Fruit fly (Drosophila melanogaster) whole organism, prepupa: ENCODE measurements around the gene CG1503.

Source experiments
- Blimp-1 ChIP-seq: fragments of 200-800 bp; sonication (Bioruptor generic); optimal IDR thresholded peaks from 3 replicates; lab custom pipeline; 2017; ENCODE audit warnings: missing biosample characterization, missing genetic modification characterization, mild to moderate bottlenecking, moderate library complexity, missing genetic modification reagents
- CG10631 ChIP-seq: fragments of 200-800 bp; sonication (Bioruptor generic); optimal IDR thresholded peaks from 2 replicates; lab custom pipeline; 2016; ENCODE audit warnings: missing biosample characterization, missing genetic modification characterization
- CG10669 ChIP-seq: fragments of 200-800 bp; sonication (Bioruptor generic); optimal IDR thresholded peaks from 3 replicates; lab custom pipeline; 2018; ENCODE audit warnings: missing biosample characterization, mild to moderate bottlenecking, missing genetic modification characterization, moderate library complexity
- CG11902 ChIP-seq: fragments of 200-800 bp; sonication (Bioruptor generic); optimal IDR thresholded peaks from 3 replicates; lab custom pipeline; 2016; ENCODE audit warnings: missing biosample characterization, missing genetic modification characterization
- CG1621 ChIP-seq: fragments of 200-800 bp; sonication (Bioruptor generic); optimal IDR thresholded peaks from 3 replicates; lab custom pipeline; 2018; ENCODE audit warnings: missing biosample characterization, mild to moderate bottlenecking, missing genetic modification characterization
- CG31627 ChIP-seq: fragments of 200-800 bp; sonication (Bioruptor generic); optimal IDR thresholded peaks from 3 replicates; lab custom pipeline; 2016; ENCODE audit warnings: missing biosample characterization, missing genetic modification characterization
- CG32006 ChIP-seq: fragments of 200-800 bp; sonication (Bioruptor generic); optimal IDR thresholded peaks from 3 replicates; lab custom pipeline; 2017; ENCODE audit warnings: missing biosample characterization, mild to moderate bottlenecking, missing genetic modification characterization
- CG34406 ChIP-seq: fragments of 200-800 bp; sonication (Bioruptor generic); optimal IDR thresholded peaks from 3 replicates; lab custom pipeline; 2016; ENCODE audit warnings: missing biosample characterization, missing genetic modification characterization
- CG3919 ChIP-seq: fragments of 200-800 bp; sonication (Bioruptor generic); optimal IDR thresholded peaks from 3 replicates; lab custom pipeline; 2016; ENCODE audit warnings: missing biosample characterization, missing genetic modification characterization
- CG4318 ChIP-seq: fragments of 200-800 bp; sonication (Bioruptor generic); optimal IDR thresholded peaks from 3 replicates; lab custom pipeline; 2017; ENCODE audit warnings: missing biosample characterization, mild to moderate bottlenecking, missing genetic modification characterization
- CG6854 ChIP-seq: fragments of 200-800 bp; sonication (Bioruptor generic); optimal IDR thresholded peaks from 2 replicates; lab custom pipeline; 2017; ENCODE audit warnings: missing biosample characterization, mild to moderate bottlenecking, missing genetic modification characterization
- CG8119 ChIP-seq: fragments of 200-800 bp; sonication (Bioruptor generic); IDR thresholded peaks from 3 replicates; pipeline ENCODE4 v1.3.6; 2022; ENCODE audit warnings: missing biosample characterization, missing genetic modification characterization
- CG8632 ChIP-seq: fragments of 200-800 bp; sonication (Bioruptor generic); optimal IDR thresholded peaks from 3 replicates; lab custom pipeline; 2016; ENCODE audit warnings: missing biosample characterization, missing genetic modification characterization
- Eip75B ChIP-seq: fragments of 200-800 bp; sonication (Bioruptor generic); optimal IDR thresholded peaks from 3 replicates; lab custom pipeline; 2016; ENCODE audit warnings: missing biosample characterization, missing genetic modification characterization
- Eip78C ChIP-seq: fragments of 200-800 bp; sonication (Bioruptor generic); peaks from one replicate; lab custom pipeline; 2016; ENCODE audit warnings: missing biosample characterization, missing genetic modification characterization
- Eip93F ChIP-seq: fragments of 200-800 bp; sonication (Bioruptor generic); optimal IDR thresholded peaks from 2 replicates; lab custom pipeline; 2016; ENCODE audit warnings: missing biosample characterization, mild to moderate bottlenecking, missing genetic modification characterization
- Hr39 ChIP-seq: fragments of 200-800 bp; sonication (Bioruptor generic); optimal IDR thresholded peaks from 2 replicates; lab custom pipeline; 2016; ENCODE audit warnings: missing biosample characterization, missing genetic modification characterization
- Lpt ChIP-seq: fragments of 200-800 bp; sonication (Bioruptor generic); optimal IDR thresholded peaks from 3 replicates; lab custom pipeline; 2016; ENCODE audit warnings: missing biosample characterization, missing genetic modification characterization
- Met ChIP-seq: fragments of 200-800 bp; sonication (Bioruptor generic); optimal IDR thresholded peaks from 3 replicates; lab custom pipeline; 2016; ENCODE audit warnings: missing biosample characterization, missing genetic modification characterization
- OdsH ChIP-seq: fragments of 200-800 bp; sonication (Bioruptor generic); optimal IDR thresholded peaks from 3 replicates; lab custom pipeline; 2016; ENCODE audit warnings: missing biosample characterization, missing genetic modification characterization
- Smox ChIP-seq: fragments of 200-800 bp; sonication (Bioruptor generic); optimal IDR thresholded peaks from 3 replicates; lab custom pipeline; 2016; ENCODE audit warnings: missing biosample characterization, missing genetic modification characterization
- Sox102F ChIP-seq: fragments of 200-800 bp; sonication (Bioruptor generic); optimal IDR thresholded peaks from 2 replicates; lab custom pipeline; 2016; ENCODE audit warnings: missing biosample characterization, mild to moderate bottlenecking, missing genetic modification characterization
- Sox14 ChIP-seq: fragments of 200-800 bp; sonication (Bioruptor generic); optimal IDR thresholded peaks from 3 replicates; lab custom pipeline; 2016; ENCODE audit warnings: missing biosample characterization, missing genetic modification characterization
- Sox15 ChIP-seq: fragments of 200-800 bp; sonication (Bioruptor generic); optimal IDR thresholded peaks from 3 replicates; lab custom pipeline; 2016; ENCODE audit warnings: missing biosample characterization, missing genetic modification characterization
- achi ChIP-seq: fragments of 200-800 bp; sonication (Bioruptor generic); optimal IDR thresholded peaks from 3 replicates; lab custom pipeline; 2016; ENCODE audit warnings: missing biosample characterization, missing genetic modification characterization
- acj6 ChIP-seq: fragments of 200-800 bp; sonication (Bioruptor generic); optimal IDR thresholded peaks from 3 replicates; lab custom pipeline; 2016; ENCODE audit warnings: missing biosample characterization, missing genetic modification characterization
- cyc ChIP-seq: fragments of 200-800 bp; sonication (Bioruptor generic); optimal IDR thresholded peaks from 3 replicates; lab custom pipeline; 2016; ENCODE audit warnings: missing biosample characterization, missing genetic modification characterization
- dac ChIP-seq: fragments of 200-800 bp; sonication (Bioruptor generic); optimal IDR thresholded peaks from 2 replicates; lab custom pipeline; 2017; ENCODE audit warnings: missing biosample characterization, mild to moderate bottlenecking, missing genetic modification characterization
- dsx ChIP-seq: fragments of 200-800 bp; optimal IDR thresholded peaks from 3 replicates; lab custom pipeline; 2019; ENCODE audit warnings: missing biosample characterization, mild to moderate bottlenecking, missing genetic modification characterization, moderate library complexity; ENCODE audit not compliant: poor library complexity, severe bottlenecking
- eg ChIP-seq: fragments of 200-800 bp; sonication (Bioruptor generic); IDR thresholded peaks from 3 replicates; pipeline ENCODE4 v1.3.6; 2022; ENCODE audit warnings: missing biosample characterization, missing genetic modification characterization
- esn ChIP-seq: fragments of 200-800 bp; sonication (Bioruptor generic); optimal IDR thresholded peaks from 2 replicates; lab custom pipeline; 2016; ENCODE audit warnings: missing biosample characterization, mild to moderate bottlenecking, missing genetic modification characterization, moderate library complexity
- fd59A ChIP-seq: fragments of 200-800 bp; sonication (Bioruptor generic); optimal IDR thresholded peaks from 2 replicates; lab custom pipeline; 2017; ENCODE audit warnings: missing biosample characterization, mild to moderate bottlenecking, missing genetic modification characterization, missing genetic modification reagents
- fd85E ChIP-seq: fragments of 200-800 bp; sonication (Bioruptor generic); optimal IDR thresholded peaks from 3 replicates; lab custom pipeline; 2016; ENCODE audit warnings: missing biosample characterization, missing genetic modification characterization
- fkh ChIP-seq: fragments of 200-800 bp; sonication (Bioruptor generic); optimal IDR thresholded peaks from 3 replicates; lab custom pipeline; 2017; ENCODE audit warnings: missing biosample characterization, mild to moderate bottlenecking, missing genetic modification characterization, moderate library complexity
- lz ChIP-seq: fragments of 200-800 bp; sonication (Bioruptor generic); optimal IDR thresholded peaks from 3 replicates; lab custom pipeline; 2016; ENCODE audit warnings: missing biosample characterization, missing genetic modification characterization
- svp ChIP-seq: fragments of 200-800 bp; sonication (Bioruptor generic); peaks from one replicate; lab custom pipeline; 2016; ENCODE audit warnings: missing biosample characterization, missing genetic modification characterization
- topi ChIP-seq: fragments of 200-800 bp; sonication (Bioruptor generic); optimal IDR thresholded peaks from 3 replicates; lab custom pipeline; 2016; ENCODE audit warnings: missing biosample characterization, missing genetic modification characterization

The CG1503 gene

DNA sequence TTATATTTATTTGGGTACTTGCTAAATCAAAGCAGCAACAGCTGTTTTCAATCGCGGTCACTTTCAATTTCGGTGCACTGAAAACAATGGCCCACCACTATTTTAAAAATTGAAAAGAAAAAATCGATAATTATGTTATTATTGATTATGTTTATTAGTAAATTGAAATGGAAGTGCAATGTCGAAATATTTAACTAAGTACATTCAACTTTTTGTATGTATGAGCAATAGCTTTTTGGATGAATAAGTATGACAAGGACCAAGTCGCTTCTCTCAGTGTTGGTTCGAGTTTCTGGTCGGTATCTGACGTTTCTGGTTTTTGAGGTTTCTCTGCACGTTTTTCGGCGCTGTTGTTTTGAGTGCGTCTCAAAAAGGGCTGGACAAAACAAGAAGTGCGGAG, 18.0 kb upstream of the CG1503 start (continued):
- TF ChIP-seq Sox102F (GFP tag; lab: Kevin White, UChicago) (peak; percentile 86), CG4318 (GFP tag; lab: Kevin White, UChicago) (peak; percentile 35), Blimp-1 (GFP tag; lab: Kevin White, UChicago) (peak; percentile 95), esn (GFP tag; lab: Kevin White, UChicago) (peak; percentile 91), fd59A (GFP tag; lab: Kevin White, UChicago) (peak; percentile 64), Lpt (GFP tag; lab: Kevin White, UChicago) (peak; percentile 52), Smox (GFP tag; lab: Kevin White, UChicago) (peak; percentile 86), CG8119 (GFP tag; lab: Robert Waterston, UW) (peak; percentile 74)

DNA sequence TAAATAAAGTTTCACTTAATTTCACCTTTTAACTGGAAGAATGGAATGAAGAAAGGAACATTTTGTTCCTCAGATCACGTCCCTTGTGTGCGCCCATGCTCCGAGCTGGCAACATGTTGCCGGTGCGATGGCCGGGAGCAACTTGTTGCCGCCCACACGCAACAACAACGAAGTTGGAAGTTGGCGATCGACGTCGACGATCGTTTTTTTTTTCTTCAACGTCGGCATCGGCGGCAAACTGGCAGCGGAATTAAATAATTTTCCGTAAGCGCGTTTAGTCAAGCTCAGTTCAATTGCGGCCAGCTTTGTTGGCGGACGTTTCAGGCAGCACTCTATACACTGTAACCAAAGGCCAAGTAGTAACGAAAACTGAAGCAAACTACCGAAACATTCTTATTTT, 17.3 kb upstream of the CG1503 start, which contains the start of gene ldd:
ldd (plus strand) TSS at position 136 of the 400 bp plus-strand sequence.
- peak; percentile 77 for TF ChIP-seq CG1621 (tag; lab: Kevin White, UChicago)
- TF ChIP-seq fd85E (GFP tag; lab: Kevin White, UChicago): no peak
- no peak for TF ChIP-seq achi
- 0 out of 3 replicates have a peak, but pooled peaks have one; percentile 19 for TF ChIP-seq eg (GFP tag; lab: Robert Waterston, UW)

DNA sequence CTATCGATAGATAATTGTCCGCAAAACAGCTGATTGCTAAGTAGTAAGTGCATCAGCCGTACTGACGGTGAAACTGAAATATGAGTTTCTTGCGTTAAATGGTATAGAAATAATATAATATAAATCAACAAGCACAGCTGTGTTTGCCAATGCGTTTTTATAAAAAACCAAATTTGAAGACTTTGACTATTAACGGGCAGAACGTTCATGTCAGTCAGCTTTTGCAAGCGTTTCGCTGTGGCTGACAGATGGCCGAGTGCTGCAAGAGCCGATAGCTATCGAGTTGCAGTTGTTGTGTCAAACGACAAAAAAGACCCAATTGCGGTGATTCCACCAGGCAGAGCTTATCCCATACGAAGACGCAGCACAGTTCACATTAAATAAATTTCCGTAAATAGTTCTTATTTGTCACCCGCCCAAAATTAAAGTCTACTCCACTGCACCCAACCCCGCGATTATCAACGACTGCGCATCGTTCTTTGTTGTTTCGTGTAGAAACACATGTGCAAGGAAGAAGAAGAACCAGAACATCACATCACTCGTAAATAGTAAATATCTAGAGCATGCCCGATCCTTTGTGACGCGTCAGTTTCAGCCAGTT, 10.8 kb upstream of the CG1503 start, which contains the start of the genes unc and CG15445:
unc (minus strand) TSS at position 51 of the 601 bp plus-strand sequence.
CG15445 (plus strand) TSS at position 296 of the 601 bp plus-strand sequence.
- TF ChIP-seq CG10631: no peak
- TF ChIP-seq dac (GFP tag; lab: Kevin White, UChicago): no peak
- TF ChIP-seq Sox14: peak; percentile 92
- no peak for TF ChIP-seq fkh (GFP tag; lab: Kevin White, UChicago)
- no peak for TF ChIP-seq Eip93F
- peak; percentile 46 for TF ChIP-seq Eip78C (GFP tag; lab: Kevin White, UChicago)
- TF ChIP-seq Eip75B (GFP tag; lab: Kevin White, UChicago): peak; percentile 12
- TF ChIP-seq cyc (GFP tag; lab: Kevin White, UChicago): peak; percentile 11
- TF ChIP-seq esn (GFP tag; lab: Kevin White, UChicago): peak; percentile 17
- TF ChIP-seq Hr39: peak; percentile 17
- peak; percentile 33 for TF ChIP-seq svp
- no peak for TF ChIP-seq CG6854 (GFP tag; lab: Kevin White, UChicago)
- peak; percentile 10 for TF ChIP-seq CG11902 (GFP tag; lab: Kevin White, UChicago)
- TF ChIP-seq CG31627 (GFP tag; lab: Kevin White, UChicago): peak; percentile 32
- no peak for TF ChIP-seq CG32006
- TF ChIP-seq CG8632: no peak
- TF ChIP-seq topi (GFP tag; lab: Kevin White, UChicago): peak; percentile 28
- TF ChIP-seq lz (GFP tag; lab: Kevin White, UChicago): peak; percentile 11
- peak; percentile 85 for TF ChIP-seq achi
- no peak for TF ChIP-seq OdsH (GFP tag; lab: Kevin White, UChicago)
- TF ChIP-seq Met (GFP tag; lab: Kevin White, UChicago): no peak

DNA sequence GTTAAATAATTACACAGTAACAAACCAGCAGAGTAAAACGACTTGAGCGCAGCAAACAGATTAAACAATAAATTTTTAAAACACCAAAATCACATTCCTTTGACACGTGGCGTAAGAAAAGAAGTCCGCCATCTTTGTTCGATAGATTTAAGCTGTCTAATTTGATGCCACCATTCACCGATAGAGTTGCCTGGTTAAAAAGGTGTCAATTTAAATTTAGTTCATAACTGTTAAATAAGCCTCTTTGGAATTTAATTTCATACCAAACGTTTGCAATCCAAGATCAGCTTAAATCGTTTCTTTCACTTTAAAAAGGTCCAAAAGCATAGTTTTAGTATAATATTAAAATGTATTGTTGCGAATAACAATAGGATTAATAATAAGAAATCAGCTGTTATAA, 4.1 kb downstream of the CG1503 start, which contains the start of gene CG15446:
CG15446 (minus strand) TSS at position 101 of the 400 bp plus-strand sequence.
- TF ChIP-seq CG34406 (GFP tag; lab: Kevin White, UChicago): no peak
- TF ChIP-seq Blimp-1 (GFP tag; lab: Kevin White, UChicago): no peak
- TF ChIP-seq Eip78C (GFP tag; lab: Kevin White, UChicago): no peak

DNA sequence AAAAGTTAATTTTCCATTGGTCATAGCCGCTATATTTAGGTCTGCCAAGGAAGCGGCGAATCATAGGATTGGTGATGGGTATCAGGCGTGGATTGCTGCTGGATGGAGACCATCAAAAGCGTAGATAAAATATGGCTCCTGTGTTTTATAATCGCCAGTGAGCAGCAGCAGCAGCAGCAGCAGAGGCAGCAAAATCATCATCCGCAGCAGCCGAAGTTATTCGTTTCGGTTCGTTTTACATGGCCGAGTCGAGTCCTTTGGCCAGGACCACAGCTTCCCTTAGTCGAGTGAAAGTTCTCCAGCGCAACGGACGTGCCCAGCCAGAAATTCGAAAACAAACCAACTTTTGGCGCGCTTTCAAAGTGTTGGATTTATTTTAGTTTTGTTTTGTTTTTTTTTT, 12.6 kb downstream of the CG1503 start, which contains the start of gene stg1:
stg1 (plus strand) TSS at position 301 of the 400 bp plus-strand sequence.
- TF ChIP-seq Hr39 (no peak), dsx (GFP tag; lab: Kevin White, UChicago) (no peak), Sox15 (GFP tag; lab: Kevin White, UChicago) (no peak), CG3919 (GFP tag; lab: Kevin White, UChicago) (no peak), CG10669 (GFP tag; lab: Kevin White, UChicago) (no peak), acj6 (no peak)
